Fruit fly (Drosophila melanogaster) whole organism, embryonic: ENCODE results near the gene CG9518.

ENCODE experiments used
- Adf1 ChIP-seq: fragments of 200-800 bp; sonication (Bioruptor generic); IDR thresholded peaks from 2 replicates; pipeline ENCODE4 v1.3.6; 2022; ENCODE audit warnings: missing biosample characterization, missing genetic modification characterization
- CG10209 ChIP-seq: fragments of 200-800 bp; sonication (Bioruptor generic); optimal IDR thresholded peaks from 3 replicates; lab custom pipeline; 2017; ENCODE audit warnings: missing biosample characterization, mild to moderate bottlenecking, missing genetic modification characterization, missing genetic modification reagents
- CG10654 ChIP-seq: fragments of 200-800 bp; sonication (Bioruptor generic); optimal IDR thresholded peaks from 2 replicates; lab custom pipeline; 2016; ENCODE audit warnings: missing biosample characterization, missing genetic modification characterization
- CG11085 ChIP-seq: fragments of 200-800 bp; sonication (Bioruptor generic); IDR thresholded peaks from 2 replicates; pipeline ENCODE4 v1.3.6; 2022; ENCODE audit warnings: missing biosample characterization, missing genetic modification characterization
- CG11247 ChIP-seq: fragments of 200-800 bp; sonication (Bioruptor generic); IDR thresholded peaks from 2 replicates; pipeline ENCODE4 v1.3.6; 2022; ENCODE audit warnings: missing biosample characterization, missing genetic modification characterization
- CG11560 ChIP-seq: fragments of 200-800 bp; sonication (Bioruptor generic); IDR thresholded peaks from 3 replicates; pipeline ENCODE4 v1.3.6; 2022; ENCODE audit warnings: missing biosample characterization, missing genetic modification characterization
- CG11696 ChIP-seq: fragments of 200-800 bp; sonication (Bioruptor generic); IDR thresholded peaks from 2 replicates; pipeline ENCODE4 v1.3.6; 2022; ENCODE audit warnings: missing biosample characterization, missing genetic modification characterization
- CG12744 ChIP-seq: fragments of 200-800 bp; sonication (Bioruptor generic); optimal IDR thresholded peaks from 2 replicates; lab custom pipeline; 2016; ENCODE audit warnings: missing biosample characterization, missing genetic modification characterization
- CG15696 ChIP-seq: fragments of 200-800 bp; sonication (Bioruptor generic); optimal IDR thresholded peaks from 2 replicates; lab custom pipeline; 2019; ENCODE audit warnings: missing biosample characterization, mild to moderate bottlenecking, missing genetic modification characterization, moderate library complexity
- CG2116 ChIP-seq: fragments of 200-800 bp; sonication (Bioruptor generic); optimal IDR thresholded peaks from 3 replicates; lab custom pipeline; 2018; ENCODE audit warnings: missing biosample characterization, mild to moderate bottlenecking, missing genetic modification characterization
- CG2129 ChIP-seq: fragments of 200-800 bp; sonication (Bioruptor generic); IDR thresholded peaks from 2 replicates; pipeline ENCODE4 v1.3.6; 2022; ENCODE audit warnings: missing biosample characterization, missing genetic modification characterization; ENCODE audit not compliant: partially characterized antibody
- CG2202 ChIP-seq: fragments of 200-800 bp; sonication (Bioruptor generic); optimal IDR thresholded peaks from 2 replicates; lab custom pipeline; 2018; ENCODE audit warnings: missing biosample characterization, mild to moderate bottlenecking, missing genetic modification characterization
- CG2678 ChIP-seq: fragments of 200-800 bp; sonication (Bioruptor generic); optimal IDR thresholded peaks from 3 replicates; lab custom pipeline; 2019; ENCODE audit warnings: missing biosample characterization, mild to moderate bottlenecking, missing genetic modification characterization, moderate library complexity
- CG3065 ChIP-seq: fragments of 200-800 bp; sonication (Bioruptor generic); optimal IDR thresholded peaks from 2 replicates; lab custom pipeline; 2016; ENCODE audit warnings: missing biosample characterization, missing genetic modification characterization
- CG31224 ChIP-seq: fragments of 200-800 bp; sonication (Bioruptor generic); IDR thresholded peaks from 2 replicates; pipeline ENCODE4 v1.3.6; 2022; ENCODE audit warnings: missing biosample characterization, missing genetic modification characterization
- CG31388 ChIP-seq: fragments of 200-800 bp; sonication (Bioruptor generic); optimal IDR thresholded peaks from 2 replicates; lab custom pipeline; 2016; ENCODE audit warnings: missing biosample characterization, missing genetic modification characterization
- CG3407 ChIP-seq: fragments of 200-800 bp; sonication (Bioruptor generic); optimal IDR thresholded peaks from 2 replicates; lab custom pipeline; 2018; ENCODE audit warnings: missing biosample characterization, mild to moderate bottlenecking, missing genetic modification characterization
- CG3847 ChIP-seq: fragments of 200-800 bp; sonication (Bioruptor generic); IDR thresholded peaks from 2 replicates; pipeline ENCODE4 v1.3.6; 2022; ENCODE audit warnings: missing biosample characterization, missing genetic modification characterization
- CG42726 ChIP-seq: fragments of 200-800 bp; sonication (Bioruptor generic); IDR thresholded peaks from 2 replicates; pipeline ENCODE4 v1.3.6; 2022; ENCODE audit warnings: missing biosample characterization, missing genetic modification characterization; ENCODE audit not compliant: partially characterized antibody
- CG4404 ChIP-seq: fragments of 200-800 bp; sonication (Bioruptor generic); IDR thresholded peaks from 2 replicates; pipeline ENCODE4 v1.3.6; 2022; ENCODE audit warnings: missing biosample characterization, missing genetic modification characterization
- CG4617 ChIP-seq: fragments of 200-800 bp; sonication (Bioruptor generic); optimal IDR thresholded peaks from 3 replicates; lab custom pipeline; 2016; ENCODE audit warnings: missing biosample characterization, missing genetic modification characterization, borderline replicate concordance
- CG4730 ChIP-seq: fragments of 200-800 bp; sonication (Bioruptor generic); IDR thresholded peaks from 2 replicates; pipeline ENCODE4 v1.3.6; 2022; ENCODE audit warnings: missing biosample characterization, missing genetic modification characterization
- CG7745 ChIP-seq: fragments of 200-800 bp; sonication (Bioruptor generic); optimal IDR thresholded peaks from 2 replicates; lab custom pipeline; 2018; ENCODE audit warnings: missing biosample characterization, mild to moderate bottlenecking, missing genetic modification characterization, moderate library complexity
- CG8281 ChIP-seq: fragments of 200-800 bp; sonication (Bioruptor generic); optimal IDR thresholded peaks from 2 replicates; lab custom pipeline; 2018; ENCODE audit warnings: missing biosample characterization, mild to moderate bottlenecking, missing genetic modification characterization, moderate library complexity
- D19B ChIP-seq: fragments of 200-800 bp; sonication (Bioruptor generic); optimal IDR thresholded peaks from 2 replicates; lab custom pipeline; 2017; ENCODE audit warnings: missing biosample characterization, mild to moderate bottlenecking, missing genetic modification characterization
- ERR ChIP-seq: fragments of 200-800 bp; sonication (Bioruptor generic); optimal IDR thresholded peaks from 2 replicates; lab custom pipeline; 2016; ENCODE audit warnings: missing biosample characterization, missing genetic modification characterization
- Eip74EF ChIP-seq, 2 experiments: fragments of 200-800 bp in 1 of 2; fragments of >200 bp in 1 of 2; sonication (Bioruptor generic) in 1 of 2; optimal IDR thresholded peaks; 2 replicates each; lab custom pipeline; 2017 to 2019; ENCODE audit warnings: missing biosample characterization in 2 of 2, missing genetic modification characterization in 2 of 2, mild to moderate bottlenecking in 1 of 2, moderate library complexity in 1 of 2
- Hr39 ChIP-seq: fragments of >200 bp; optimal IDR thresholded peaks from 2 replicates; lab custom pipeline; 2017
- NFAT ChIP-seq: fragments of 200-800 bp; sonication (Bioruptor generic); IDR thresholded peaks from 2 replicates; pipeline ENCODE4 v1.3.6; 2022; ENCODE audit warnings: missing biosample characterization, missing genetic modification characterization
- Nf-YB ChIP-seq: fragments of 200-800 bp; sonication (Bioruptor generic); optimal IDR thresholded peaks from 3 replicates; lab custom pipeline; 2019; ENCODE audit warnings: missing biosample characterization, mild to moderate bottlenecking, missing genetic modification characterization, moderate library complexity
- Nf-YC ChIP-seq: fragments of 200-800 bp; optimal IDR thresholded peaks from 3 replicates; lab custom pipeline; 2019; ENCODE audit warnings: missing biosample characterization, mild to moderate bottlenecking, missing genetic modification characterization, moderate library complexity
- Optix ChIP-seq: fragments of 200-800 bp; sonication (Bioruptor generic); IDR thresholded peaks from 3 replicates; pipeline ENCODE4 v1.3.6; 2022; ENCODE audit warnings: missing biosample characterization, missing genetic modification characterization
- Spps ChIP-seq: fragments of 200-800 bp; sonication (Bioruptor generic); optimal IDR thresholded peaks from 2 replicates; lab custom pipeline; 2018; ENCODE audit warnings: missing biosample characterization, mild to moderate bottlenecking, missing genetic modification characterization
- al ChIP-seq: fragments of 200-800 bp; sonication (Bioruptor generic); IDR thresholded peaks from 2 replicates; pipeline ENCODE4 v1.3.6; 2022; ENCODE audit warnings: missing biosample characterization, missing genetic modification characterization
- bbx ChIP-seq: fragments of 200-800 bp; sonication (Bioruptor generic); IDR thresholded peaks from 2 replicates; pipeline ENCODE4 v1.3.6; 2022; ENCODE audit warnings: missing biosample characterization, missing genetic modification characterization; ENCODE audit not compliant: partially characterized antibody
- cato ChIP-seq: fragments of 200-800 bp; sonication (Bioruptor generic); optimal IDR thresholded peaks from 2 replicates; lab custom pipeline; 2016; ENCODE audit warnings: missing biosample characterization, missing genetic modification characterization, borderline replicate concordance
- caup ChIP-seq: fragments of 200-800 bp; sonication (Bioruptor generic); optimal IDR thresholded peaks from 3 replicates; lab custom pipeline; 2017; ENCODE audit warnings: missing biosample characterization, mild to moderate bottlenecking, missing genetic modification characterization, moderate library complexity; ENCODE audit not compliant: severe bottlenecking
- crc ChIP-seq: fragments of 200-800 bp; sonication (Bioruptor generic); optimal IDR thresholded peaks from 2 replicates; lab custom pipeline; 2016; ENCODE audit warnings: missing biosample characterization, missing genetic modification characterization
- eyg ChIP-seq: fragments of 200-800 bp; sonication (Bioruptor generic); optimal IDR thresholded peaks from 3 replicates; lab custom pipeline; 2016; ENCODE audit warnings: missing biosample characterization, missing genetic modification characterization
- fru ChIP-seq: fragments of >200 bp; optimal IDR thresholded peaks from 2 replicates; lab custom pipeline; 2017
- gce ChIP-seq: fragments of 200-800 bp; sonication (Bioruptor generic); IDR thresholded peaks from 3 replicates; pipeline ENCODE4 v1.3.6; 2022; ENCODE audit warnings: missing biosample characterization, missing genetic modification characterization
- ham ChIP-seq: fragments of 200-800 bp; sonication (Bioruptor generic); IDR thresholded peaks from 2 replicates; pipeline ENCODE4 v1.3.6; 2022; ENCODE audit warnings: missing biosample characterization, missing genetic modification characterization
- mam ChIP-seq: fragments of 200-800 bp; sonication (Bioruptor generic); optimal IDR thresholded peaks from 3 replicates; lab custom pipeline; 2016; ENCODE audit warnings: missing biosample characterization, missing genetic modification characterization
- mirr ChIP-seq: fragments of 200-800 bp; sonication (Bioruptor generic); optimal IDR thresholded peaks from 3 replicates; lab custom pipeline; 2018; ENCODE audit warnings: missing biosample characterization, mild to moderate bottlenecking, missing genetic modification characterization
- pita ChIP-seq: fragments of 200-800 bp; sonication (Bioruptor generic); optimal IDR thresholded peaks from 2 replicates; lab custom pipeline; 2017; ENCODE audit warnings: missing biosample characterization, mild to moderate bottlenecking, missing genetic modification characterization
- pros ChIP-seq: fragments of 200-800 bp; sonication (Bioruptor generic); optimal IDR thresholded peaks from 3 replicates; lab custom pipeline; 2019; ENCODE audit warnings: missing biosample characterization, mild to moderate bottlenecking, missing genetic modification characterization, moderate library complexity
- ranshi ChIP-seq: fragments of 200-800 bp; sonication (Bioruptor generic); IDR thresholded peaks from 2 replicates; pipeline ENCODE4 v1.3.6; 2022; ENCODE audit warnings: missing biosample characterization, missing genetic modification characterization
- sc ChIP-seq, 3 experiments: fragments of >200 bp in 2 of 3; fragments of 200-800 bp in 1 of 3; sonication (Bioruptor generic) in 1 of 3; optimal IDR thresholded peaks; 2 replicates in 2 of 3; 3 replicates in 1 of 3; lab custom pipeline; 2017; ENCODE audit warnings: mild to moderate bottlenecking in 1 of 3, missing biosample characterization in 1 of 3, missing genetic modification characterization in 1 of 3, missing genetic modification reagents in 1 of 3
- slbo ChIP-seq: fragments of 200-800 bp; sonication (Bioruptor generic); IDR thresholded peaks from 2 replicates; pipeline ENCODE4 v1.3.6; 2022; ENCODE audit warnings: missing biosample characterization, missing genetic modification characterization
- wek ChIP-seq: fragments of 200-800 bp; sonication (Bioruptor generic); optimal IDR thresholded peaks from 3 replicates; lab custom pipeline; 2018; ENCODE audit warnings: missing biosample characterization, mild to moderate bottlenecking, missing genetic modification characterization, moderate library complexity

Gene CG9518

DNA sequence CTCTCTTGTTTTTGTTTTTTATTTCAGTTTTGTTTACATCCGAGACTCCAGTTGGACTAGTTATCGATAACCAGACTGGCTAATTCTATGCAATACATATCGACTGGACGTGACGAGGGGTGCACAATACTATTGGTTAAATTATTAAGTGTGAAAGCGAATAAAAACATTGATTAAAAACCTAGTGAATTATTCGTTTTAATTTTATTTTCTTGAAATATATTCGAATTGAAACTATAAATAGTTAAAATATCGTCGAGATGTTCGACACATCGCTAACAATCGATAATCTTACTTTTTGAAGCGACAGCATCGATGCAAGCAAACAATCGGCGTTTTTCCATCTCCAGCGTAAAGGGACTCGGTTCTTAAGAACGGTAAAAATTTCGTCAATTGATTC, 31.9 kb downstream of the CG9518 start, which contains the start of the genes CG32590 and Flo2 (continued):
- TF ChIP-seq CG8281 = peak; percentile 15
- peak; percentile 62 for TF ChIP-seq CG15696 (tag; lab: Kevin White, UChicago)
- TF ChIP-seq eyg = no peak
- peak; percentile 85 for TF ChIP-seq mam
- no peak for TF ChIP-seq pros
- TF ChIP-seq CG4617 (GFP tag; lab: Kevin White, UChicago) = peak; percentile 56
- no peak for TF ChIP-seq ham
- TF ChIP-seq ranshi (GFP tag; lab: Robert Waterston, UW) = peak; percentile 81
- TF ChIP-seq CG2678 (tag; lab: Kevin White, UChicago) = peak; percentile 60
- peak; percentile 44 for TF ChIP-seq Nf-YC (tag; lab: Kevin White, UChicago)
- peak; percentile 72; the same call in 2 of the 3 replicates for TF ChIP-seq Optix (GFP tag; lab: Robert Waterston, UW)
- TF ChIP-seq Hr39 (lab: Kevin White, UChicago) = no peak
- TF ChIP-seq CG31224 = peak; percentile 70
- TF ChIP-seq CG2116 (GFP tag; lab: Kevin White, UChicago) = peak; percentile 91
- TF ChIP-seq Nf-YB (GFP tag; lab: Kevin White, UChicago) = no peak
- no peak for TF ChIP-seq CG11696
- TF ChIP-seq sc (optimal IDR thresholded peaks at IDR 0.05; lab: Kevin White, UChicago) = no peak
- no peak for TF ChIP-seq sc (GFP tag; optimal IDR thresholded peaks at IDR 0.05; lab: Kevin White, UChicago)
- TF ChIP-seq crc = peak; percentile 9
- peak in 1 of 2 experiments; percentile 27 for TF ChIP-seq Eip74EF (GFP tag; optimal IDR thresholded peaks at IDR 0.05; lab: Kevin White, UChicago)
- peak; percentile 94 for TF ChIP-seq slbo (GFP tag; lab: Robert Waterston, UW)
- no peak for TF ChIP-seq D19B (GFP tag; lab: Kevin White, UChicago)
- no peak for TF ChIP-seq CG31388 (GFP tag; lab: Kevin White, UChicago)
- peak; percentile 92 for TF ChIP-seq CG2129 (GFP tag; lab: Robert Waterston, UW)
- TF ChIP-seq bbx (GFP tag; lab: Robert Waterston, UW) = peak; percentile 94
- peak; percentile 53 for TF ChIP-seq CG10654
- peak; percentile 47 for TF ChIP-seq ERR (GFP tag; lab: Kevin White, UChicago)
- TF ChIP-seq al = peak; percentile 81
- TF ChIP-seq gce = peak; percentile 53; the same call in 1 of the 3 replicates
- peak; percentile 79; the same call in 1 of the 2 replicates for TF ChIP-seq CG42726 (GFP tag; lab: Robert Waterston, UW)
- peak; percentile 6 for TF ChIP-seq CG2202 (tag; lab: Kevin White, UChicago)
- peak; percentile 37 for TF ChIP-seq CG3065
- TF ChIP-seq cato (GFP tag; lab: Kevin White, UChicago) = peak; percentile 50
- peak; percentile 81 for TF ChIP-seq CG11247 (GFP tag; lab: Robert Waterston, UW)
- peak; percentile 14 for TF ChIP-seq mirr (GFP tag; lab: Kevin White, UChicago)
- peak; percentile 73 for TF ChIP-seq NFAT
- peak; percentile 67 for TF ChIP-seq CG4730 (GFP tag; lab: Robert Waterston, UW)
- TF ChIP-seq CG4404 (GFP tag; lab: Robert Waterston, UW) = peak; percentile 78
- peak; percentile 41 for TF ChIP-seq CG10209 (GFP tag; lab: Kevin White, UChicago)
- TF ChIP-seq caup (GFP tag; lab: Kevin White, UChicago) = peak; percentile 48
- no peak for TF ChIP-seq wek (GFP tag; lab: Kevin White, UChicago)
- peak; percentile 64 for TF ChIP-seq Adf1
- peak; percentile 79 for TF ChIP-seq CG11560 (tag; lab: Robert Waterston, UW)
- no peak for TF ChIP-seq CG7745 (tag; lab: Kevin White, UChicago)
- peak; percentile 81 for TF ChIP-seq CG3847 (GFP tag; lab: Robert Waterston, UW)
- no peak for TF ChIP-seq fru (lab: Kevin White, UChicago)
- peak; percentile 40 for TF ChIP-seq Spps (tag; lab: Kevin White, UChicago)
- no peak for TF ChIP-seq pita (GFP tag; lab: Kevin White, UChicago)
- TF ChIP-seq CG11085 (GFP tag; lab: Robert Waterston, UW) = peak; percentile 71
- peak; percentile 20 for TF ChIP-seq CG3407
- TF ChIP-seq CG12744 = no peak
